Fruit fly (Drosophila melanogaster) whole organism, embryonic: ENCODE results near the gene CG14647.

Experiments used
- CG1024 ChIP-seq: fragments of 200-800 bp; sonication (Bioruptor generic); IDR thresholded peaks from 2 replicates; pipeline ENCODE4 v1.3.6; 2022; ENCODE audit warnings: missing biosample characterization, missing genetic modification characterization
- CG11456 ChIP-seq: fragments of 200-800 bp; sonication (Bioruptor generic); IDR thresholded peaks from 3 replicates; pipeline ENCODE4 v1.3.6; 2022; ENCODE audit warnings: missing biosample characterization, missing genetic modification characterization
- CG14710 ChIP-seq: fragments of 200-800 bp; sonication (Bioruptor generic); optimal IDR thresholded peaks from 3 replicates; lab custom pipeline; 2019; ENCODE audit warnings: missing biosample characterization, mild to moderate bottlenecking, missing genetic modification characterization, moderate library complexity
- CG15601 ChIP-seq: fragments of 200-800 bp; sonication (Bioruptor generic); optimal IDR thresholded peaks from 3 replicates; lab custom pipeline; 2019; ENCODE audit warnings: missing biosample characterization, mild to moderate bottlenecking, missing genetic modification characterization, moderate library complexity
- CG17385 ChIP-seq: fragments of 200-800 bp; sonication (Bioruptor generic); optimal IDR thresholded peaks from 3 replicates; lab custom pipeline; 2018; ENCODE audit warnings: missing biosample characterization, mild to moderate bottlenecking, missing genetic modification characterization
- CG17829 ChIP-seq: fragments of 200-800 bp; optimal IDR thresholded peaks from 2 replicates; lab custom pipeline; 2019; ENCODE audit warnings: missing biosample characterization, mild to moderate bottlenecking, missing genetic modification characterization, moderate library complexity
- CG2120 ChIP-seq: fragments of 200-800 bp; sonication (Bioruptor generic); optimal IDR thresholded peaks from 3 replicates; lab custom pipeline; 2016; ENCODE audit warnings: missing biosample characterization, missing genetic modification characterization
- CG2712 ChIP-seq: fragments of 200-800 bp; optimal IDR thresholded peaks from 3 replicates; lab custom pipeline; 2019; ENCODE audit warnings: missing biosample characterization, mild to moderate bottlenecking, missing genetic modification characterization, moderate library complexity
- CG31388 ChIP-seq: fragments of 200-800 bp; sonication (Bioruptor generic); optimal IDR thresholded peaks from 2 replicates; lab custom pipeline; 2016; ENCODE audit warnings: missing biosample characterization, missing genetic modification characterization
- CG31441 ChIP-seq: fragments of 200-800 bp; sonication (Bioruptor generic); IDR thresholded peaks from 2 replicates; pipeline ENCODE4 v1.3.6; 2022; ENCODE audit warnings: missing biosample characterization, missing genetic modification characterization
- CG32532 ChIP-seq: fragments of 200-800 bp; sonication (Bioruptor generic); IDR thresholded peaks from 2 replicates; pipeline ENCODE4 v1.3.6; 2022; ENCODE audit warnings: missing biosample characterization, missing genetic modification characterization
- CG3838 ChIP-seq: fragments of 200-800 bp; sonication (Bioruptor generic); optimal IDR thresholded peaks from 3 replicates; lab custom pipeline; 2016; ENCODE audit warnings: missing biosample characterization, missing genetic modification characterization
- CG3847 ChIP-seq: fragments of 200-800 bp; sonication (Bioruptor generic); IDR thresholded peaks from 2 replicates; pipeline ENCODE4 v1.3.6; 2022; ENCODE audit warnings: missing biosample characterization, missing genetic modification characterization
- CG4282 ChIP-seq: fragments of 200-800 bp; sonication (Bioruptor generic); optimal IDR thresholded peaks from 2 replicates; lab custom pipeline; 2016; ENCODE audit warnings: missing biosample characterization, missing genetic modification characterization
- CG6791 ChIP-seq: fragments of 200-800 bp; sonication (Bioruptor generic); IDR thresholded peaks from 3 replicates; pipeline ENCODE4 v1.3.6; 2022; ENCODE audit warnings: missing biosample characterization, missing genetic modification characterization; ENCODE audit not compliant: partially characterized antibody
- CG8281 ChIP-seq: fragments of 200-800 bp; sonication (Bioruptor generic); optimal IDR thresholded peaks from 2 replicates; lab custom pipeline; 2018; ENCODE audit warnings: missing biosample characterization, mild to moderate bottlenecking, missing genetic modification characterization, moderate library complexity
- CG9932 ChIP-seq: fragments of 200-800 bp; sonication (Bioruptor generic); IDR thresholded peaks from 2 replicates; pipeline ENCODE4 v1.3.6; 2022; ENCODE audit warnings: missing biosample characterization, missing genetic modification characterization
- CTCF ChIP-seq: fragments of 200-800 bp; sonication (Bioruptor generic); optimal IDR thresholded peaks from 2 replicates; lab custom pipeline; 2017; ENCODE audit warnings: missing biosample characterization, mild to moderate bottlenecking, missing genetic modification characterization, moderate library complexity
- Deaf1 ChIP-seq: fragments of 200-800 bp; optimal IDR thresholded peaks from 3 replicates; lab custom pipeline; 2019; ENCODE audit warnings: missing biosample characterization, mild to moderate bottlenecking, missing genetic modification characterization, moderate library complexity
- Dp ChIP-seq: fragments of 200-800 bp; sonication (Bioruptor generic); optimal IDR thresholded peaks from 2 replicates; lab custom pipeline; 2018; ENCODE audit warnings: missing biosample characterization, mild to moderate bottlenecking, missing genetic modification characterization, moderate library complexity
- Ets97D ChIP-seq: fragments of 200-800 bp; sonication (Bioruptor generic); optimal IDR thresholded peaks from 3 replicates; lab custom pipeline; 2016; ENCODE audit warnings: missing biosample characterization, missing genetic modification characterization
- HHEX ChIP-seq: fragments of 200-800 bp; sonication (Bioruptor generic); optimal IDR thresholded peaks from 3 replicates; lab custom pipeline; 2017; ENCODE audit warnings: missing biosample characterization, mild to moderate bottlenecking, missing genetic modification characterization, missing genetic modification reagents
- Hey ChIP-seq: fragments of 200-800 bp; sonication (Bioruptor generic); optimal IDR thresholded peaks from 3 replicates; lab custom pipeline; 2018; ENCODE audit warnings: missing biosample characterization, mild to moderate bottlenecking, missing genetic modification characterization
- HmgD ChIP-seq: fragments of 200-800 bp; sonication (Bioruptor generic); optimal IDR thresholded peaks from 3 replicates; lab custom pipeline; 2016; ENCODE audit warnings: missing biosample characterization, missing genetic modification characterization
- Hmr ChIP-seq: fragments of 200-800 bp; sonication (Bioruptor generic); optimal IDR thresholded peaks from 3 replicates; lab custom pipeline; 2017; ENCODE audit warnings: mild to moderate bottlenecking, missing biosample characterization, missing genetic modification reagents, missing genetic modification characterization
- Hr51 ChIP-seq, 2 experiments: fragments of 200-800 bp; sonication (Bioruptor generic); optimal IDR thresholded peaks; 2 replicates in 1 of 2; 3 replicates in 1 of 2; lab custom pipeline; 2016 to 2018; ENCODE audit warnings: missing biosample characterization in 2 of 2, missing genetic modification characterization in 2 of 2, mild to moderate bottlenecking in 1 of 2, moderate library complexity in 1 of 2
- Hr78 ChIP-seq, 2 experiments: fragments of 200-800 bp in 1 of 2; fragments of >200 bp in 1 of 2; sonication (Bioruptor generic) in 1 of 2; optimal IDR thresholded peaks; 2 replicates each; lab custom pipeline; 2017 to 2019; ENCODE audit warnings: missing biosample characterization in 2 of 2, missing genetic modification characterization in 2 of 2, mild to moderate bottlenecking in 1 of 2, moderate library complexity in 1 of 2
- Myb ChIP-seq: fragments of 200-800 bp; sonication (Bioruptor generic); optimal IDR thresholded peaks from 2 replicates; lab custom pipeline; 2016; ENCODE audit warnings: missing biosample characterization, missing genetic modification characterization
- Opbp ChIP-seq: fragments of 200-800 bp; sonication (Bioruptor generic); IDR thresholded peaks from 3 replicates; pipeline ENCODE4 v1.3.6; 2022; ENCODE audit warnings: missing biosample characterization, missing genetic modification characterization; ENCODE audit not compliant: partially characterized antibody
- Sry-δ ChIP-seq: fragments of 200-800 bp; sonication (Bioruptor generic); optimal IDR thresholded peaks from 2 replicates; lab custom pipeline; 2016; ENCODE audit warnings: missing biosample characterization, missing genetic modification characterization
- ab ChIP-seq: fragments of 200-800 bp; sonication (Bioruptor generic); optimal IDR thresholded peaks from 2 replicates; lab custom pipeline; 2016; ENCODE audit warnings: missing biosample characterization, missing genetic modification characterization
- az2 ChIP-seq: fragments of 200-800 bp; sonication (Bioruptor generic); optimal IDR thresholded peaks from 3 replicates; lab custom pipeline; 2016; ENCODE audit warnings: missing biosample characterization, missing genetic modification characterization
- crol ChIP-seq: fragments of 200-800 bp; sonication (Bioruptor generic); IDR thresholded peaks from 2 replicates; pipeline ENCODE4 v1.3.6; 2022; ENCODE audit warnings: missing biosample characterization, missing genetic modification characterization
- cwo ChIP-seq: fragments of 200-800 bp; sonication (Bioruptor generic); optimal IDR thresholded peaks from 3 replicates; lab custom pipeline; 2017; ENCODE audit warnings: missing biosample characterization, missing genetic modification characterization, mild to moderate bottlenecking, moderate library complexity, missing genetic modification reagents
- kay ChIP-seq: fragments of 200-800 bp; sonication (Bioruptor generic); optimal IDR thresholded peaks from 2 replicates; lab custom pipeline; 2016; ENCODE audit warnings: missing biosample characterization, missing genetic modification characterization
- kni ChIP-seq: fragments of 200-800 bp; sonication (Bioruptor generic); optimal IDR thresholded peaks from 3 replicates; lab custom pipeline; 2017; ENCODE audit warnings: mild to moderate bottlenecking, missing biosample characterization, missing genetic modification reagents, missing genetic modification characterization
- mirr ChIP-seq: fragments of 200-800 bp; sonication (Bioruptor generic); optimal IDR thresholded peaks from 3 replicates; lab custom pipeline; 2018; ENCODE audit warnings: missing biosample characterization, mild to moderate bottlenecking, missing genetic modification characterization
- nerfin-2 ChIP-seq: fragments of 200-800 bp; sonication (Bioruptor generic); IDR thresholded peaks from 2 replicates; pipeline ENCODE4 v1.3.6; 2022; ENCODE audit warnings: missing biosample characterization, missing genetic modification characterization; ENCODE audit not compliant: partially characterized antibody
- nom ChIP-seq: fragments of 200-800 bp; sonication (Bioruptor generic); optimal IDR thresholded peaks from 2 replicates; lab custom pipeline; 2017; ENCODE audit warnings: missing biosample characterization, missing genetic modification characterization, mild to moderate bottlenecking, moderate library complexity, missing genetic modification reagents
- pb ChIP-seq: fragments of 200-800 bp; sonication (Bioruptor generic); optimal IDR thresholded peaks from 3 replicates; lab custom pipeline; 2016; ENCODE audit warnings: missing biosample characterization, missing genetic modification characterization
- pfk ChIP-seq: fragments of 200-800 bp; sonication (Bioruptor generic); optimal IDR thresholded peaks from 2 replicates; lab custom pipeline; 2018; ENCODE audit warnings: missing biosample characterization, mild to moderate bottlenecking, missing genetic modification characterization, moderate library complexity
- pros ChIP-seq: fragments of 200-800 bp; sonication (Bioruptor generic); optimal IDR thresholded peaks from 3 replicates; lab custom pipeline; 2019; ENCODE audit warnings: missing biosample characterization, mild to moderate bottlenecking, missing genetic modification characterization, moderate library complexity
- run ChIP-seq: fragments of 200-800 bp; sonication (Bioruptor generic); optimal IDR thresholded peaks from 3 replicates; lab custom pipeline; 2018; ENCODE audit warnings: missing biosample characterization, mild to moderate bottlenecking, missing genetic modification characterization
- seq ChIP-seq: fragments of 200-800 bp; sonication (Bioruptor generic); IDR thresholded peaks from 2 replicates; pipeline ENCODE4 v1.3.6; 2022; ENCODE audit warnings: missing biosample characterization, missing genetic modification characterization
- tap ChIP-seq: fragments of 200-800 bp; optimal IDR thresholded peaks from 3 replicates; lab custom pipeline; 2019; ENCODE audit warnings: missing biosample characterization, mild to moderate bottlenecking, missing genetic modification characterization, moderate library complexity
- tio ChIP-seq: fragments of 200-800 bp; sonication (Bioruptor generic); optimal IDR thresholded peaks from 2 replicates; lab custom pipeline; 2017; ENCODE audit warnings: missing biosample characterization, missing genetic modification characterization, inconsistent platforms
- unpg ChIP-seq: fragments of 200-800 bp; sonication (Bioruptor generic); optimal IDR thresholded peaks from 3 replicates; lab custom pipeline; 2018; ENCODE audit warnings: missing biosample characterization, mild to moderate bottlenecking, missing genetic modification characterization, moderate library complexity

Gene CG14647

DNA sequence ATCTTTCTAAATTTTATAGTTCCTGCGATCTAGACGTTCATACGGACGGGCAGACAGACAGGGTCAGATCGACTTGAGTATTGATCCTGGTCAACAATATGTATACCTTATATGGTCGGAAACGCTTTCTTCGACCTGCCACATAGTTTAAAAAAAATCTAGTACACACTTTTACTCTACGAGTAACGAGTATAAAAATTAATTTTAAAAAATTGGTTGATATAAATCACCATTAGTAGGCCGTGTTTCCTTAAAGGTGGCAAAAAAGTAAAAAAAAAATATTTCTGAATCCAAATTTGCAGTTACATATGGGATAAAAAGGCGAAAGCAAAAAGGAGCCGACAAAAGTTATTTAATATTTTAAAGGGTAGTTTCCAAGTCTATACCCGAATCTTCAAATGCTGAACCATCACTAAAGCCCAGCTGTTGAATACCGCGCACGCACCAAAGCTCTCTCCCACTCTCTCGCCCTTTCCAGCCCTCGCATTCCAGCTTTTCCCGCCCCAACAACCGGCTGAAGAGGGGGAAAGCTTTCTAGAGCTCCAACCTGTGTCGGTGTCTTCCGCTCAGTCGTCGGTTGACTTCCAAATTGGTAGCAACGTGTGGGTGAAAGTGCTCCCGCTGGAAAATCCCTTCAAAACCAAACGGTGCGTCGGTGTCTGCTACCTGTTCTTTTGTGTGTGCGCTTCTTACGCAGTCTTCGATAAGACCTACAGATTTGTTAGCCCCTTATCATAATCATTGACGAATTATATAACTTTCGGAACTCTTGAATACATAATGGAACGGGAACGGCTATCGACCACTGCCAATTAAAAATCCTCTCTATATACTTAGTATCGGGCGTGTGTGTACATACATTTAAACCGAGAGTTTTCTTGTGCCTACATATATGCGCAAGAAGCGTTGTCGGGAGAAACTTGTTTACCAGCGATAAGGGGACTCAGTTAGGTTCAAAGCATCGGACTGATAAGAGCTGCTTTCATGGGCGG lies 21.7 kb upstream of the CG14647 start, which contains the start of gene Sfxn1-3 (continued):
- TF ChIP-seq crol (GFP tag; lab: Robert Waterston, UW) (peak; percentile 96), CG17385 (GFP tag; lab: Kevin White, UChicago) (peak; percentile 60), CG17829 (tag; lab: Kevin White, UChicago) (peak; percentile 9), seq (GFP tag; lab: Robert Waterston, UW) (peak; percentile 68; the same call in 1 of the 2 replicates), CG14710 (tag; lab: Kevin White, UChicago) (peak; percentile 2), cwo (GFP tag; lab: Kevin White, UChicago) (peak; percentile 73), CG1024 (peak; percentile 14; the same call in 1 of the 2 replicates), CTCF (GFP tag; lab: Kevin White, UChicago) (peak; percentile 44), HHEX (GFP tag; lab: Kevin White, UChicago) (peak; percentile 27), Myb (GFP tag; lab: Kevin White, UChicago) (peak; percentile 33), HmgD (peak; percentile 43), nerfin-2 (GFP tag; lab: Robert Waterston, UW) (no peak; the same call in 1 of the 2 replicates), kni (peak; percentile 67), CG32532 (GFP tag; lab: Robert Waterston, UW) (peak; percentile 65), tio (GFP tag; lab: Kevin White, UChicago) (no peak), CG31388 (GFP tag; lab: Kevin White, UChicago) (no peak), Deaf1 (peak; percentile 81), pros (GFP tag; lab: Kevin White, UChicago) (peak; percentile 65), CG4282 (GFP tag; lab: Kevin White, UChicago) (peak; percentile 38), Sry-δ (peak; percentile 78), Hr78 (GFP tag; optimal IDR thresholded peaks at IDR 0.05; lab: Kevin White, UChicago) (peak in 1 of 2 experiments; percentile 47), CG6791 (peak; percentile 62; the same call in 1 of the 3 replicates), tap (tag; lab: Kevin White, UChicago) (peak; percentile 0), Opbp (0 out of 3 replicates have a peak, but pooled peaks have one; percentile 59), CG15601 (tag; lab: Kevin White, UChicago) (peak; percentile 40), run (peak; percentile 16), Ets97D (GFP tag; lab: Kevin White, UChicago) (no peak), unpg (GFP tag; lab: Kevin White, UChicago) (peak; percentile 27), CG3847 (0 out of 2 replicates have a peak, but pooled peaks have one; percentile 7), Hey (tag; lab: Kevin White, UChicago) (peak; percentile 81), CG8281 (tag; lab: Kevin White, UChicago) (no peak), CG2712 (peak; percentile 21), CG31441 (GFP tag; lab: Robert Waterston, UW) (peak; percentile 60; the same call in 1 of the 2 replicates), nom (GFP tag; lab: Kevin White, UChicago) (peak; percentile 78), pb (GFP tag; lab: Kevin White, UChicago) (peak; percentile 53), Dp (peak; percentile 12), CG9932 (GFP tag; lab: Robert Waterston, UW) (peak; percentile 74), mirr (GFP tag; lab: Kevin White, UChicago) (peak; percentile 85), Hr51 (GFP tag; optimal IDR thresholded peaks at IDR 0.05; lab: Kevin White, UChicago) (peak; percentile 1 to 32), Hmr (GFP tag; lab: Kevin White, UChicago) (peak; percentile 78), az2 (GFP tag; lab: Kevin White, UChicago) (peak; percentile 15), CG3838 (GFP tag; lab: Kevin White, UChicago) (no peak), CG11456 (GFP tag; lab: Robert Waterston, UW) (peak; percentile 61; the same call in 1 of the 3 replicates), kay (peak; percentile 16), CG2120 (GFP tag; lab: Kevin White, UChicago) (peak; percentile 64), pfk (GFP tag; lab: Kevin White, UChicago) (peak; percentile 72), ab (GFP tag; lab: Kevin White, UChicago) (peak; percentile 26)
